Fruit fly (Drosophila melanogaster) whole organism, prepupa: ENCODE results near the gene PIP82.
A peak's percentile ranks its signal among the peaks of the same experiment; 100 is the strongest.

Experiments used
- CG11294 ChIP-seq: fragments of 200-800 bp; sonication (Bioruptor generic); IDR thresholded peaks from 2 replicates; pipeline ENCODE4 v1.3.6; 2022; ENCODE audit warnings: missing biosample characterization, missing genetic modification characterization
- CG11762 ChIP-seq: fragments of 200-800 bp; sonication (Bioruptor generic); optimal IDR thresholded peaks from 3 replicates; lab custom pipeline; 2016; ENCODE audit warnings: missing biosample characterization, missing genetic modification characterization; ENCODE audit not compliant: insufficient read depth
- CG11902 ChIP-seq: fragments of 200-800 bp; sonication (Bioruptor generic); optimal IDR thresholded peaks from 3 replicates; lab custom pipeline; 2016; ENCODE audit warnings: missing biosample characterization, missing genetic modification characterization
- CG15336 ChIP-seq: fragments of 200-800 bp; sonication (Bioruptor generic); IDR thresholded peaks from 2 replicates; pipeline ENCODE4 v1.3.6; 2022; ENCODE audit warnings: missing biosample characterization, missing genetic modification characterization
- CG1621 ChIP-seq: fragments of 200-800 bp; sonication (Bioruptor generic); optimal IDR thresholded peaks from 3 replicates; lab custom pipeline; 2018; ENCODE audit warnings: missing biosample characterization, mild to moderate bottlenecking, missing genetic modification characterization
- CG16779 ChIP-seq: fragments of 200-800 bp; sonication (Bioruptor generic); optimal IDR thresholded peaks from 3 replicates; lab custom pipeline; 2017; ENCODE audit warnings: missing biosample characterization, mild to moderate bottlenecking, missing genetic modification characterization
- CG3032 ChIP-seq: fragments of 200-800 bp; optimal IDR thresholded peaks from 2 replicates; lab custom pipeline; 2019; ENCODE audit warnings: missing biosample characterization, mild to moderate bottlenecking, missing genetic modification characterization, moderate library complexity
- CG32006 ChIP-seq: fragments of 200-800 bp; sonication (Bioruptor generic); optimal IDR thresholded peaks from 3 replicates; lab custom pipeline; 2017; ENCODE audit warnings: missing biosample characterization, mild to moderate bottlenecking, missing genetic modification characterization
- CG3919 ChIP-seq: fragments of 200-800 bp; sonication (Bioruptor generic); optimal IDR thresholded peaks from 3 replicates; lab custom pipeline; 2016; ENCODE audit warnings: missing biosample characterization, missing genetic modification characterization
- CG4318 ChIP-seq: fragments of 200-800 bp; sonication (Bioruptor generic); optimal IDR thresholded peaks from 3 replicates; lab custom pipeline; 2017; ENCODE audit warnings: missing biosample characterization, mild to moderate bottlenecking, missing genetic modification characterization
- CG6163 ChIP-seq: fragments of 200-800 bp; sonication (Bioruptor generic); IDR thresholded peaks from 3 replicates; pipeline ENCODE4 v1.3.6; 2022; ENCODE audit warnings: missing biosample characterization, missing genetic modification characterization
- CG6276 ChIP-seq: fragments of 200-800 bp; sonication (Bioruptor generic); optimal IDR thresholded peaks from 2 replicates; lab custom pipeline; 2017; ENCODE audit warnings: missing biosample characterization, mild to moderate bottlenecking, missing genetic modification characterization
- CG6792 ChIP-seq: fragments of 200-800 bp; sonication (Bioruptor generic); optimal IDR thresholded peaks from 3 replicates; lab custom pipeline; 2016; ENCODE audit warnings: missing biosample characterization, missing genetic modification characterization
- CG6854 ChIP-seq: fragments of 200-800 bp; sonication (Bioruptor generic); optimal IDR thresholded peaks from 2 replicates; lab custom pipeline; 2017; ENCODE audit warnings: missing biosample characterization, mild to moderate bottlenecking, missing genetic modification characterization
- CG7368 ChIP-seq: fragments of 200-800 bp; sonication (Bioruptor generic); optimal IDR thresholded peaks from 3 replicates; lab custom pipeline; 2016; ENCODE audit warnings: missing biosample characterization, missing genetic modification characterization
- CG8119 ChIP-seq: fragments of 200-800 bp; sonication (Bioruptor generic); IDR thresholded peaks from 3 replicates; pipeline ENCODE4 v1.3.6; 2022; ENCODE audit warnings: missing biosample characterization, missing genetic modification characterization
- CG8319 ChIP-seq: fragments of 200-800 bp; sonication (Bioruptor generic); optimal IDR thresholded peaks from 3 replicates; lab custom pipeline; 2016; ENCODE audit warnings: missing biosample characterization, missing genetic modification characterization
- CG8632 ChIP-seq: fragments of 200-800 bp; sonication (Bioruptor generic); optimal IDR thresholded peaks from 3 replicates; lab custom pipeline; 2016; ENCODE audit warnings: missing biosample characterization, missing genetic modification characterization
- CG9139 ChIP-seq: fragments of 200-800 bp; sonication (Bioruptor generic); optimal IDR thresholded peaks from 3 replicates; lab custom pipeline; 2017; ENCODE audit warnings: missing biosample characterization, mild to moderate bottlenecking, missing genetic modification characterization
- Eip75B ChIP-seq: fragments of 200-800 bp; sonication (Bioruptor generic); optimal IDR thresholded peaks from 3 replicates; lab custom pipeline; 2016; ENCODE audit warnings: missing biosample characterization, missing genetic modification characterization
- Eip78C ChIP-seq: fragments of 200-800 bp; sonication (Bioruptor generic); peaks from one replicate; lab custom pipeline; 2016; ENCODE audit warnings: missing biosample characterization, missing genetic modification characterization
- Eip93F ChIP-seq: fragments of 200-800 bp; sonication (Bioruptor generic); optimal IDR thresholded peaks from 2 replicates; lab custom pipeline; 2016; ENCODE audit warnings: missing biosample characterization, mild to moderate bottlenecking, missing genetic modification characterization
- Ets96B ChIP-seq: fragments of 200-800 bp; optimal IDR thresholded peaks from 2 replicates; lab custom pipeline; 2019; ENCODE audit warnings: missing biosample characterization, mild to moderate bottlenecking, missing genetic modification characterization, moderate library complexity
- Gug ChIP-seq: fragments of 200-800 bp; sonication (Bioruptor generic); IDR thresholded peaks from 2 replicates; pipeline ENCODE4 v1.3.6; 2022; ENCODE audit warnings: missing biosample characterization, missing genetic modification characterization
- Hr38 ChIP-seq: sonication (Bioruptor generic); optimal IDR thresholded peaks from 2 replicates; lab custom pipeline; 2016; ENCODE audit warnings: missing biosample characterization, missing genetic modification characterization
- Hr39 ChIP-seq: fragments of 200-800 bp; sonication (Bioruptor generic); optimal IDR thresholded peaks from 2 replicates; lab custom pipeline; 2016; ENCODE audit warnings: missing biosample characterization, missing genetic modification characterization
- Hr4 ChIP-seq: fragments of 200-800 bp; sonication (Bioruptor generic); optimal IDR thresholded peaks from 3 replicates; lab custom pipeline; 2016; ENCODE audit warnings: missing biosample characterization, missing genetic modification characterization
- Lpt ChIP-seq: fragments of 200-800 bp; sonication (Bioruptor generic); optimal IDR thresholded peaks from 3 replicates; lab custom pipeline; 2016; ENCODE audit warnings: missing biosample characterization, missing genetic modification characterization
- Met ChIP-seq: fragments of 200-800 bp; sonication (Bioruptor generic); optimal IDR thresholded peaks from 3 replicates; lab custom pipeline; 2016; ENCODE audit warnings: missing biosample characterization, missing genetic modification characterization
- Smox ChIP-seq: fragments of 200-800 bp; sonication (Bioruptor generic); optimal IDR thresholded peaks from 3 replicates; lab custom pipeline; 2016; ENCODE audit warnings: missing biosample characterization, missing genetic modification characterization
- Sox102F ChIP-seq: fragments of 200-800 bp; sonication (Bioruptor generic); optimal IDR thresholded peaks from 2 replicates; lab custom pipeline; 2016; ENCODE audit warnings: missing biosample characterization, mild to moderate bottlenecking, missing genetic modification characterization
- Sox14 ChIP-seq: fragments of 200-800 bp; sonication (Bioruptor generic); optimal IDR thresholded peaks from 3 replicates; lab custom pipeline; 2016; ENCODE audit warnings: missing biosample characterization, missing genetic modification characterization
- acj6 ChIP-seq: fragments of 200-800 bp; sonication (Bioruptor generic); optimal IDR thresholded peaks from 3 replicates; lab custom pipeline; 2016; ENCODE audit warnings: missing biosample characterization, missing genetic modification characterization
- dsx ChIP-seq: fragments of 200-800 bp; optimal IDR thresholded peaks from 3 replicates; lab custom pipeline; 2019; ENCODE audit warnings: missing biosample characterization, mild to moderate bottlenecking, missing genetic modification characterization, moderate library complexity; ENCODE audit not compliant: poor library complexity, severe bottlenecking
- eg ChIP-seq: fragments of 200-800 bp; sonication (Bioruptor generic); IDR thresholded peaks from 3 replicates; pipeline ENCODE4 v1.3.6; 2022; ENCODE audit warnings: missing biosample characterization, missing genetic modification characterization
- esn ChIP-seq: fragments of 200-800 bp; sonication (Bioruptor generic); optimal IDR thresholded peaks from 2 replicates; lab custom pipeline; 2016; ENCODE audit warnings: missing biosample characterization, mild to moderate bottlenecking, missing genetic modification characterization, moderate library complexity
- fd59A ChIP-seq: fragments of 200-800 bp; sonication (Bioruptor generic); optimal IDR thresholded peaks from 2 replicates; lab custom pipeline; 2017; ENCODE audit warnings: missing biosample characterization, mild to moderate bottlenecking, missing genetic modification characterization, missing genetic modification reagents
- fd85E ChIP-seq: fragments of 200-800 bp; sonication (Bioruptor generic); optimal IDR thresholded peaks from 3 replicates; lab custom pipeline; 2016; ENCODE audit warnings: missing biosample characterization, missing genetic modification characterization
- fkh ChIP-seq: fragments of 200-800 bp; sonication (Bioruptor generic); optimal IDR thresholded peaks from 3 replicates; lab custom pipeline; 2017; ENCODE audit warnings: missing biosample characterization, mild to moderate bottlenecking, missing genetic modification characterization, moderate library complexity
- lz ChIP-seq: fragments of 200-800 bp; sonication (Bioruptor generic); optimal IDR thresholded peaks from 3 replicates; lab custom pipeline; 2016; ENCODE audit warnings: missing biosample characterization, missing genetic modification characterization
- net ChIP-seq: fragments of 200-800 bp; sonication (Bioruptor generic); optimal IDR thresholded peaks from 3 replicates; lab custom pipeline; 2016; ENCODE audit warnings: missing biosample characterization, missing genetic modification characterization
- pdm3 ChIP-seq: fragments of 200-800 bp; sonication (Bioruptor generic); optimal IDR thresholded peaks from 3 replicates; lab custom pipeline; 2016; ENCODE audit warnings: missing biosample characterization, missing genetic modification characterization
- svp ChIP-seq: fragments of 200-800 bp; sonication (Bioruptor generic); peaks from one replicate; lab custom pipeline; 2016; ENCODE audit warnings: missing biosample characterization, missing genetic modification characterization

PIP82 gene

DNA sequence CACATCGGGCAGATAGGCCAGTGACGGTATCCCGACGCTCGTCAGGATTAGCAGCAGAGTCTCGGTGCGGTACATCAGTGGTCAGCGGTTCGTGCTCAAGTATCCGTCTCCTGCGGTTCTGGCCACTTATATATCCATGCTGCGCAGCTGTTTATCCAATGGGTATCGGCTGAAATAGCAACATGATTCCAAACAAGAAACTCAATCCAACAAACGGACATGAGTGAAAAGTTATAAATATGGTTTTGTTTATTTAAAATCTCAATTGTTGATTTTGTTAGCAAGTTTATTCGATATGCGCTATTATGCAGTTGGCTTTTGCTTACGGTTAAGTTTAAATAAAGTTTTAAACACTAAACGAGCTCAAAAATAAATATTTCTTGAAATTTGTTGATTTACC, 41.4 kb upstream of the PIP82 start, which contains the start of gene CG12111:
Gene CG12111 (minus strand): TSS at position 101 of the 400 bp plus-strand sequence.
- TF ChIP-seq CG11294 (GFP tag; lab: Robert Waterston, UW) (no peak), CG6792 (no peak), Smox (GFP tag; lab: Kevin White, UChicago) (no peak), Ets96B (tag; lab: Kevin White, UChicago) (no peak), Eip75B (GFP tag; lab: Kevin White, UChicago) (no peak), CG16779 (no peak), acj6 (no peak), fd85E (GFP tag; lab: Kevin White, UChicago) (no peak), Gug (GFP tag; lab: Robert Waterston, UW) (no peak), CG6163 (GFP tag; lab: Robert Waterston, UW) (no peak), Sox102F (GFP tag; lab: Kevin White, UChicago) (no peak)

DNA sequence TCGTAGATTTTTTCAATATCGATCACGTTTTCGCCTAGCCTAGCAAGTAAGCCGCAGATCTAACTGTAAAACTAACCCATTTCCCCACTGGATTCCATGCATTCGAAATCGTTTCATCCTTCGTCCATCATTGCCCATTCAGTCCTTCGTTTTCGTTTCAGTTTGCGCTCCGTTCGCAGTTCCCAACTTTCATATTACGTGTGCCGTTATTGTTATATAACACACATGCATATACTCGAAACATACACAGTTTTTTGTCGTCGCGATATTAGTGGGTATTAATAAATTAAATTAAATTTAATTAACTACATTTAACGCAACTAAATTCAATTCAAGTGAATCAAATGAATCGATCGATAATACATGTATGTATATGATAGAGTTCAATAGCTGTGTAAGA, 40.1 kb upstream of the PIP82 start:
- TF ChIP-seq CG11902 (GFP tag; lab: Kevin White, UChicago) (no peak), CG9139 (GFP tag; lab: Kevin White, UChicago) (no peak), CG4318 (GFP tag; lab: Kevin White, UChicago) (no peak), lz (GFP tag; lab: Kevin White, UChicago) (no peak), dsx (GFP tag; lab: Kevin White, UChicago) (no peak), Hr4 (no peak), Eip93F (GFP tag; lab: Kevin White, UChicago) (no peak), Sox14 (no peak), CG6792 (no peak), CG6854 (GFP tag; lab: Kevin White, UChicago) (no peak), CG6276 (no peak), CG8119 (no peak), Hr38 (GFP tag; lab: Kevin White, UChicago) (no peak), CG32006 (GFP tag; lab: Kevin White, UChicago) (no peak), Gug (GFP tag; lab: Robert Waterston, UW) (no peak), CG11762 (GFP tag; lab: Kevin White, UChicago) (no peak)

DNA sequence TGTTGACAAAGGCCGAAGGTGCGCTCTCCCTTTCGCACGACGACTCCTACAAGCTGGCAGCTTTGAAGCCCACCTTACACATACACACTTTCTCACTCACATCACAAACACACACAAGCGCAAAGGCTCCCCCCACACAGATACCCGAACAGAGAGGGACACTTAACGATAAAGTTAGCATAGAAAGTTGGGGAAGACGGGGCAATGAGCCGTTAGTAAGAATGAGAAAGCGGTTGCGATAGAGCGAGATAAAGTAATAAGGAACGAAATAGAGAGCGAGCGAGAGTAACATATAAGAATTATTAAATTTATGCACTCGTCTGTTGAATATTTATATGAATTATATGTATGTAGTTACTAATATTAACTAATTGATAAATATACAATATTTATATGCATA, 39.5 kb upstream of the PIP82 start:
- TF ChIP-seq fkh (GFP tag; lab: Kevin White, UChicago) (peak; percentile 17), svp (GFP tag; lab: Kevin White, UChicago) (peak; percentile 73), lz (GFP tag; lab: Kevin White, UChicago) (no peak)

DNA sequence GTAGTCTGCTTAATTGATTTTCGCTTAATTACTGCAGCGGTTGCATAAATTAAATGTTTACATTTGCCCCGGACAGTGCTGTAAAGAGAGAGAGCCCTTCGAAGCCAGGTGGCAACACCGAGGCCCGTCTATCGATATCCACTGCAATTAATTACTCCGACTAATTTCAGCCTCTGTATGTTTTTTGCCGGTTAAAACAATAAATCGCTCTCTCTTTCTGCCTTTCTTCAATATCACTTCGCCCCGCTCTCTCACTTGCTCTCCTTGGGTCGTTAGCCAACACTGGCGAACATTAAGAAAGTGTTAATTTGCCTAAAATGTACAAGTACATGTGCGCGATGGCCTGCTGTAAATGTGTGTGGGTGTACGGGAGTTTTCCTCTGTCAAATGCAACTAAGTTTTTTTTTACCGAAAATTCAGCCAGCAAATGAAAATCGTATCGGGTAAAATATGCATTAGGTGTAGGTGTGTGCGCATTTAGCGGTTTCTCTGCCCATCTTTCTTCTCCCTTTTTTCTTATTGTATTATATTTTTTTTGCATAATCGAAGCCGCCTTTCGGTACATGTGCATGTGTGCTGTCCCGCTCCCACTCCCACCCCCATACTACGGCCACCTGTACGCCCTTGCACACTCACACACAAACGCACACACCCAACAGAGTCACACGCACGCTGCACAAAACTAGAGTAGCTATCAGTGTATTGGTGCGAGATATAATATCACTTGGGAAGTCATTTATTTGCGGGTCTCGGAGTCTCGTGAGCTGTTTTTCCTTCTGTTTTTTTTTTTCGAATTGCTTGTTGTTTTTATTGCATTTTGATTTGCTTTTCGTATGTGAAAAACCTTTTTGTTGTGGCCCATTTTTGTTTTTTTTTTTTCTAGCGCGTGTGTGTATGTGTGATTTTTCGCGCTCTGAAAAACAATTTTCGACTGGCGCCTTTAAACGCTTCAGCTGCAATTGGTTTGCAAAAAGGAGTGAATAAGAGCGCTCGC, 32.2 kb upstream of the PIP82 start:
- TF ChIP-seq eg (GFP tag; lab: Robert Waterston, UW) (peak; percentile 75), Eip93F (GFP tag; lab: Kevin White, UChicago) (peak; percentile 36), Smox (GFP tag; lab: Kevin White, UChicago) (no peak), CG11762 (GFP tag; lab: Kevin White, UChicago) (no peak), Lpt (GFP tag; lab: Kevin White, UChicago) (no peak), CG8319 (no peak), CG6276 (peak; percentile 51), Eip78C (GFP tag; lab: Kevin White, UChicago) (peak; percentile 83), CG11902 (GFP tag; lab: Kevin White, UChicago) (no peak), CG15336 (GFP tag; lab: Robert Waterston, UW) (peak; percentile 67), CG1621 (peak; percentile 18), CG8119 (peak; percentile 65; the same call in 2 of the 3 replicates), Hr39 (GFP tag; lab: Kevin White, UChicago) (peak; percentile 49), CG3919 (peak; percentile 65), Met (peak; percentile 46), pdm3 (GFP tag; lab: Kevin White, UChicago) (peak; percentile 41), CG11294 (GFP tag; lab: Robert Waterston, UW) (no peak; the same call in 1 of the 2 replicates), lz (GFP tag; lab: Kevin White, UChicago) (peak; percentile 53), net (peak; percentile 36), Ets96B (tag; lab: Kevin White, UChicago) (no peak), Sox14 (peak; percentile 61), CG3032 (tag; lab: Kevin White, UChicago) (no peak), fd59A (GFP tag; lab: Kevin White, UChicago) (peak; percentile 5), esn (GFP tag; lab: Kevin White, UChicago) (peak; percentile 48), Eip75B (GFP tag; lab: Kevin White, UChicago) (peak; percentile 28), CG6792 (no peak), CG7368 (GFP tag; lab: Kevin White, UChicago) (peak; percentile 46), CG8632 (GFP tag; lab: Kevin White, UChicago) (peak; percentile 12)
